Worm (Caenorhabditis elegans): Measurements from ENCODE around the gene srd-18.

srd-18 gene

DNA sequence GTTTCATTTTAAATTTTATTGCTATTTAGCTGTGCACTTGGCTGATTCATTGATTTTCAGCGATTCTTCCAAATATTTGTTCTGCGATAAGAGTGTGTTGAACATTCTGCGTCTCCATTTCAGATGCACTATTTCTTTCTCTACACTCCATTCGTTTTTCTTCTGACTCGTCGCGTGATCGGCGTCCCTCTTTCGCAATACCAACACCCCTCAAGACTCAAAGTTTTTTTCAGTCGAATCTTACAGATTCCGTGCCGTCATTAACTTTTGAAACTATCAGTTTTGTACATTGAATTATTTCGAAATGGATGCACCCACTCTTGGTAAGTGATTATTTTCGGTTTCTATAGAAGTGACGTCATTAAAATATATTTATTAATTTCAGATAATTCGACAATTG, 36.3 kb upstream of the srd-18 start, which contains the start of gene frm-10 (continued):
- no peak for TF ChIP-seq ztf-11 (tag; optimal IDR thresholded peaks at IDR 0.05)
- TF ChIP-seq nhr-48 (tag; optimal IDR thresholded peaks at IDR 0.05), result peak; percentile 77
- TF ChIP-seq lin-15B (tag; optimal IDR thresholded peaks at IDR 0.05), result no peak
- TF ChIP-seq spr-1 (tag; optimal IDR thresholded peaks at IDR 0.05), result peak; percentile 11
- no peak for TF ChIP-seq F26F4.8 (GFP tag; conservative IDR thresholded peaks at IDR 0.05)
- peak; percentile 41 for TF ChIP-seq rbr-2 (tag; optimal IDR thresholded peaks at IDR 0.05)
- TF ChIP-seq ceh-62 (tag; optimal IDR thresholded peaks at IDR 0.05), result no peak
- TF ChIP-seq nhr-25 (tag; optimal IDR thresholded peaks at IDR 0.05; ENCODE audit: borderline replicate concordance, insufficient read depth), result no peak
- peak; percentile 25 for TF ChIP-seq dpl-1 (GFP tag; optimal IDR thresholded peaks at IDR 0.05)
- no peak for TF ChIP-seq egl-43 (GFP tag; IDR thresholded peaks at IDR 0.05)
- peak; percentile 84 for TF ChIP-seq dmd-6 (GFP tag; IDR thresholded peaks at IDR 0.05)
- no peak for TF ChIP-seq mxl-3 (GFP tag; optimal IDR thresholded peaks at IDR 0.05)
- peak; percentile 37; the same call in 1 of the 2 replicates for TF ChIP-seq T26A8.4 (GFP tag; IDR thresholded peaks at IDR 0.05)
- no peak for TF ChIP-seq Y105C5A.15 (GFP tag; IDR thresholded peaks at IDR 0.05)
- TF ChIP-seq T20F7.1 (GFP tag; optimal IDR thresholded peaks at IDR 0.05), result peak; percentile 80
- TF ChIP-seq madf-9 (GFP tag; conservative IDR thresholded peaks at IDR 0.05), result no peak
- peak; percentile 42; the same call in 1 of the 2 replicates for TF ChIP-seq ceh-20 (GFP tag; IDR thresholded peaks at IDR 0.05)
- peak; percentile 82 for TF ChIP-seq pqm-1 (tag; optimal IDR thresholded peaks at IDR 0.05)
- no peak for TF ChIP-seq snpc-1.2 (GFP tag; IDR thresholded peaks at IDR 0.05)
- TF ChIP-seq madf-5 (GFP tag; IDR thresholded peaks at IDR 0.05), result no peak
- TF ChIP-seq dve-1 (tag; optimal IDR thresholded peaks at IDR 0.05; ENCODE audit: insufficient read depth), result peak; percentile 93
- TF ChIP-seq hlh-11 (tag; optimal IDR thresholded peaks at IDR 0.05), result peak; percentile 92
- no peak for TF ChIP-seq ZK546.5 (tag; optimal IDR thresholded peaks at IDR 0.05)
- TF ChIP-seq unc-39 (tag; optimal IDR thresholded peaks at IDR 0.05), result no peak
- TF ChIP-seq php-3 (GFP tag; IDR thresholded peaks at IDR 0.05), result peak; percentile 95
- TF ChIP-seq arid-1 (GFP tag; conservative IDR thresholded peaks at IDR 0.05), result 0 out of 2 replicates have a peak, but pooled peaks have one; percentile 28
- peak; percentile 45 for TF ChIP-seq nhr-11 (tag; optimal IDR thresholded peaks at IDR 0.05)
- no peak for TF ChIP-seq mxl-2 (GFP tag; conservative IDR thresholded peaks at IDR 0.05)
- TF ChIP-seq dmd-9 (GFP tag; IDR thresholded peaks at IDR 0.05), result no peak
- peak; percentile 97 for TF ChIP-seq hlh-30 (tag; optimal IDR thresholded peaks at IDR 0.05; ENCODE audit: insufficient read depth)
- TF ChIP-seq hmg-1.1 (GFP tag; IDR thresholded peaks at IDR 0.05), result peak; percentile 66; the same call in 1 of the 2 replicates
- no peak for TF ChIP-seq saeg-2 (GFP tag; IDR thresholded peaks at IDR 0.05)
- 0 out of 2 replicates have a peak, but pooled peaks have one; percentile 48 for TF ChIP-seq tra-1 (GFP tag; IDR thresholded peaks at IDR 0.05)
- no peak for TF ChIP-seq daf-16 (GFP tag; optimal IDR thresholded peaks at IDR 0.05)
- peak; percentile 81 for TF ChIP-seq daf-16 (tag; optimal IDR thresholded peaks at IDR 0.05)
- TF ChIP-seq nhr-77 (tag; optimal IDR thresholded peaks at IDR 0.05), result peak; percentile 36
- no peak for TF ChIP-seq dmd-8 (GFP tag; IDR thresholded peaks at IDR 0.05)
- peak; percentile 55; the same call in 1 of the 2 replicates for TF ChIP-seq pha-4 (GFP tag; IDR thresholded peaks at IDR 0.05)
- peak; percentile 88 for TF ChIP-seq pha-4 (tag; optimal IDR thresholded peaks at IDR 0.05)
- no peak for TF ChIP-seq nhr-41 (GFP tag; IDR thresholded peaks at IDR 0.05)
- TF ChIP-seq jun-1 (tag; optimal IDR thresholded peaks at IDR 0.05), result peak; percentile 28
- no peak for TF ChIP-seq zfp-2 (tag; optimal IDR thresholded peaks at IDR 0.05)
- peak in 1 of 2 experiments; percentile 76 for TF ChIP-seq hif-1 (tag; optimal IDR thresholded peaks at IDR 0.05)

Measured in whole organism, L4 larva.